Fruit fly (Drosophila melanogaster): ENCODE measurements around the gene Tlk.

- TF ChIP-seq CG12605 (GFP tag; IDR thresholded peaks at IDR 0.05), result no peak
- TF ChIP-seq Snoo (tag; optimal IDR thresholded peaks at IDR 0.05), result no peak
- no peak for TF ChIP-seq CG4496 (GFP tag; IDR thresholded peaks at IDR 0.05)
- no peak for TF ChIP-seq Pif1B (GFP tag; optimal IDR thresholded peaks at IDR 0.05)
- TF ChIP-seq Pif1A (GFP tag; optimal IDR thresholded peaks at IDR 0.05), result no peak
- TF ChIP-seq CG17806 (tag; optimal IDR thresholded peaks at IDR 0.05), result no peak
- no peak for TF ChIP-seq D1 (tag; optimal IDR thresholded peaks at IDR 0.05)
- TF ChIP-seq EcR (GFP tag; optimal IDR thresholded peaks at IDR 0.05), result no peak
- no peak for TF ChIP-seq CG34367 (tag; optimal IDR thresholded peaks at IDR 0.05)
- no peak for TF ChIP-seq CG10348 (GFP tag; IDR thresholded peaks at IDR 0.05)
- no peak for TF ChIP-seq CG14655 (GFP tag; optimal IDR thresholded peaks at IDR 0.05)
- TF ChIP-seq Ets98B (GFP tag; IDR thresholded peaks at IDR 0.05), result no peak
- TF ChIP-seq rn (GFP tag; IDR thresholded peaks at IDR 0.05), result no peak
Measured at dm6 chrX:3737774-3738173, 18.0 kb downstream of the Tlk start.

Data from whole organism, pupa.